Worm (Caenorhabditis elegans): ENCODE results near the gene C33C12.12.

The C33C12.12 gene

ce11 chrII:2191383-2191782 lies 21.4 kb upstream of the C33C12.12 start:
- peak; percentile 70 for TF ChIP-seq lin-14 (GFP tag; optimal IDR thresholded peaks at IDR 0.05)
- TF ChIP-seq isw-1 (GFP tag; IDR thresholded peaks at IDR 0.05) = no peak
- peak; percentile 1 for TF ChIP-seq unc-86 (tag; optimal IDR thresholded peaks at IDR 0.05)
- no peak for TF ChIP-seq nhr-85 (tag)
- TF ChIP-seq lin-15B (tag; optimal IDR thresholded peaks at IDR 0.05) = no peak

DNA sequence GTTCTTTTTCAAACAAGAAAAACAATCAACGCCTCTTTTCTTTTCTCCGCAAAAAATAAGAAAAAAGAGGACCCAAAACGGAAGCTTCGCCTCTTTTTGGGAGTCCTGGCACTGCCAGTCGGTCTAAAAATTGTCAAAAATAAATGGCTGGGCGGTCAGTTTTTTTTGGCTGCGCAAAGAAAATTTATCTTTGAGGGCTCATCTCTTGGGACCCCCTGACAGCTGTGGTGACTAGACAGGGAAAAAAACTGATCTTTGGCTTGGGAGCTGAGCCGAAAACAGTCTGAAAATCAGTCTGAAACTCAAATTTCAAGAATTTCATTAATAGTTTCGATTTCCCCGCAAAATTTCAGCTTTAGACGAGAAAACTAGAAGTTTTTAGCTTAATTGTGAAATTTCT lies 20.5 kb upstream of the C33C12.12 start:
- TF ChIP-seq aly-2 (tag; optimal IDR thresholded peaks at IDR 0.05) = no peak
- no peak for TF ChIP-seq ceh-63 (GFP tag; optimal IDR thresholded peaks at IDR 0.05)
- no peak for TF ChIP-seq efl-1 (optimal IDR thresholded peaks at IDR 0.05)
- peak in 1 of 2 experiments; percentile 82 for TF ChIP-seq efl-1 (GFP tag; optimal IDR thresholded peaks at IDR 0.05 in 1 of 2)
- TF ChIP-seq lin-14 (GFP tag; optimal IDR thresholded peaks at IDR 0.05) = peak; percentile 19

DNA sequence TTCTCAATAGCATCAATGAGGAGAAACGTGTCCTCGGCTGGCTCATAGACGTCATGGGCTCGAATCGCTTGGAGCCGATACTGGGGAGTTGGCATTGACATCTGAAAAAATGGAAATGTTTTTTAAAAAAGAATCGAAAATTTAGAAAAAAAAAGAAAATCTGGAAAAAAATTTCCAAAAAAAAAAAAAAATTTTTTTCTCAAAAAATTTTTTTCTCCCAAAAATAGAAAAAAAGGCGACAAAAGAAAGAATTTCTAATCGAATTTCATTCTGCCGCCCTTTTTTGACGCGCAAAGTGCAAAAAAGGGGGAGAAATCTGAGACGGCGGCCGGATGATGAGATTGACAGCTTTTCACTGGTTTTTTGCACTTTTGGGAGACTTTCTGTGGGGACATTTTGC lies 19.4 kb upstream of the C33C12.12 start, which contains the start of gene mtq-2:
TSS of gene mtq-2 (minus strand) at position 101 of the 400 bp plus-strand sequence.
- peak; percentile 21 for TF ChIP-seq lin-14 (GFP tag; optimal IDR thresholded peaks at IDR 0.05)
- TF ChIP-seq zag-1 (tag; optimal IDR thresholded peaks at IDR 0.05) = no peak
- no peak for TF ChIP-seq nhr-85 (tag)

- TF ChIP-seq lsy-2 (tag; optimal IDR thresholded peaks at IDR 0.05) = peak in 1 of 2 experiments; percentile 30
- TF ChIP-seq egl-13 (tag; optimal IDR thresholded peaks at IDR 0.05) = no peak
Observed at ce11 chrII:2186730-2187129, 16.7 kb upstream of the C33C12.12 start.

DNA sequence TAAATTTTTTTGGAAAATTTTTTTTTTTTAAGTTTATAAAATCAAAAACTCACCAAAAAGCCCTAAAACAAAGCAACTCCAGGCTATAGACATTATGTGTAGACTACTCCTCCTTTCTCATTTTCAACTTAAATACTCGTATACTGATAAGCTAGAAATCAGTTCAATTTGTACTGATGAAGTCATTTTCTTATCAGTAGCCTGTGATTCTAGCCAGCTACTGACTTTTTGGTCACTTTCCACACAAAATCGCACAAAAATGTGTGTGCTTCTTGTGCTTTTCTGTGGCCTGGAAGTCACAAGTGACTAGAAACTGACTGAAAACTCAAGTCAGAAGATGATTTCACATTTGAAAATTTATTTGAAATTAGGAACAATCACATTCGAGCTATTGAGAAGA lies 16.3 kb upstream of the C33C12.12 start, which contains the start of gene gba-2:
TSS of gene gba-2 (minus strand) at position 106 of the 400 bp plus-strand sequence.
- TF ChIP-seq elt-2 (tag; optimal IDR thresholded peaks at IDR 0.05) (peak; percentile 42), lin-14 (GFP tag; optimal IDR thresholded peaks at IDR 0.05) (no peak)

DNA sequence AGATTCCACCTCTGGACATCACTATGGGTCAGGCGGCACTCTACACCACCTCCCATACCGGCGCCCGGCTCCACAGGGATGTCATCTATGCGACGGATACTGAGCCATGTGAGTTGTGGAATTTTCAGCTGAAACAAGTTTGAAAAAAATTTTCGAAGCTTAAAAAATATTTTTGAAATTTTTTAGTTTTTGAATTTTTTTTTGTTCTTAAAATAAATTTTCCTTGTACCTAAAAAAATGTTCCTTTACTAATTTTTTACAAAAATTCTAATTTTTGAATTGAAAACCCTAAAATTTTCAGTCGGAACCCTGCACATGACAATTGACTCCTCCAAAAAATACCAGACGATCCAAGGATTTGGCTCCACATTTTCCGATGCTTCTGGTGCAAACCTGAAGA lies 7.8 kb upstream of the C33C12.12 start:
- no peak for TF ChIP-seq pqm-1 (tag; optimal IDR thresholded peaks at IDR 0.05)
- TF ChIP-seq alr-1 (tag; optimal IDR thresholded peaks at IDR 0.05; ENCODE audit: borderline replicate concordance) = no peak
- no peak for TF ChIP-seq fos-1 (tag; optimal IDR thresholded peaks at IDR 0.05)
- no peak for TF ChIP-seq nhr-47 (tag; optimal IDR thresholded peaks at IDR 0.05)
- no peak for TF ChIP-seq nhr-84 (tag; optimal IDR thresholded peaks at IDR 0.05)

DNA sequence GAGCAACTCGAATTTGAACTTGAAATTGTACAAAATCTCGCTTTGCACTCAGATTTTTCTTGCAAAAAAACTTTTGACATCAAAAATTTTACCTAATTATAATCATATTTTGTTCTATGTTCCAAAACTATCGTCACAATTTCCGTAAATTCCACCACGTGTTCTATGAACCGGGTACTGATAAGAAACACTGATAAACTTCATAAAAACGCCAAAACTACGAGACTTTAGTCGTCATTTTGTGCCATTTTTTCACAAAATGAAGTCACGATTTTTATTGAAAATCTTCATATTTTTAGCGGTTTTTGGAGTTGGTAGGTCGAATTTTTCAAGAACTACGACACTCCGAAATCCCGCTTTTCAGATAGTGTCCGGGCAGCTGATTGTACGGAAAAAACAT lies 6.7 kb upstream of the C33C12.12 start, which contains the start of gene gba-1:
TSS of gene gba-1 (plus strand) at position 54 of the 400 bp plus-strand sequence.
- TF ChIP-seq ceh-90 (tag; optimal IDR thresholded peaks at IDR 0.05) (no peak), lin-35 (GFP tag; optimal IDR thresholded peaks at IDR 0.05) (peak in 1 of 2 experiments; percentile 18), ceh-82 (tag; optimal IDR thresholded peaks at IDR 0.05) (no peak), elt-2 (tag; optimal IDR thresholded peaks at IDR 0.05) (peak; percentile 54)

DNA sequence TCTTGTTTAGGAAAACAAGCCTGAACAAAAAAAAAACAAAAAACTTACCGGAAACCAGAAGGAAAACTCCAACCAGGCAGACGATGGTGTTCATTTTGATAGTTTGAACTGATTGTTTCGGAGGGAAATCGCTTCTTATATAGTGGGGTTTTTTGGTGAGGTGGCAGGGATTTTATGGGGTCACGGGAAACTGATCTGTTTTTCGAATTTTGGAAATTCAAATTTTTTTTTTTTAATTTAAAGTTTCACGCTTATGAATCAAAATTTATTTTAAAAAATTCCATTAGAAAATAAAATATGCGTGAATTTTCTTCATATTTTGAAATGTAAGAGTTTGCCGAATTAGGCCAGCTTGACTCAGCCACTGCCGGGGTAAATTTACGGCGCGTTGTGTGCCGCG lies 5.4 kb upstream of the C33C12.12 start, which contains the start of gene C33C12.7:
TSS of gene C33C12.7 (minus strand) at position 101 of the 400 bp plus-strand sequence.
- TF ChIP-seq sptf-1 (tag; optimal IDR thresholded peaks at IDR 0.05) (no peak), nhr-20 (tag; optimal IDR thresholded peaks at IDR 0.05) (no peak), nhr-11 (tag; optimal IDR thresholded peaks at IDR 0.05) (no peak), dsc-1 (tag; optimal IDR thresholded peaks at IDR 0.05) (no peak), nhr-19 (GFP tag; conservative IDR thresholded peaks at IDR 0.05) (no peak), nhr-77 (tag; optimal IDR thresholded peaks at IDR 0.05) (no peak), blmp-1 (tag; optimal IDR thresholded peaks at IDR 0.05) (no peak), lin-39 (tag; optimal IDR thresholded peaks at IDR 0.05) (no peak), ceh-63 (GFP tag; optimal IDR thresholded peaks at IDR 0.05) (no peak), F16B12.6 (tag; optimal IDR thresholded peaks at IDR 0.05) (no peak), fos-1 (tag; optimal IDR thresholded peaks at IDR 0.05) (no peak), unc-86 (tag; optimal IDR thresholded peaks at IDR 0.05) (no peak), C04F5.9 (tag; optimal IDR thresholded peaks at IDR 0.05) (no peak), aly-2 (tag; optimal IDR thresholded peaks at IDR 0.05) (no peak), skn-1 (tag; optimal IDR thresholded peaks at IDR 0.05) (no peak), ceh-8 (GFP tag; optimal IDR thresholded peaks at IDR 0.05) (no peak), hpl-2 (GFP tag; optimal IDR thresholded peaks at IDR 0.05) (no peak), nhr-12 (tag; optimal IDR thresholded peaks at IDR 0.05) (no peak), tlp-1 (tag; optimal IDR thresholded peaks at IDR 0.05) (no peak), pax-3 (tag; optimal IDR thresholded peaks at IDR 0.05) (no peak)
